Worm (Caenorhabditis elegans): ENCODE data around the gene rol-1.
A peak's percentile ranks its signal among the peaks of the same experiment; 100 is the strongest.
"Not testable (repeated sequence)": the region's sequence is repeated elsewhere in the genome, so short reads cannot be mapped to it uniquely, and the experiment has no call there.

Gene rol-1

DNA sequence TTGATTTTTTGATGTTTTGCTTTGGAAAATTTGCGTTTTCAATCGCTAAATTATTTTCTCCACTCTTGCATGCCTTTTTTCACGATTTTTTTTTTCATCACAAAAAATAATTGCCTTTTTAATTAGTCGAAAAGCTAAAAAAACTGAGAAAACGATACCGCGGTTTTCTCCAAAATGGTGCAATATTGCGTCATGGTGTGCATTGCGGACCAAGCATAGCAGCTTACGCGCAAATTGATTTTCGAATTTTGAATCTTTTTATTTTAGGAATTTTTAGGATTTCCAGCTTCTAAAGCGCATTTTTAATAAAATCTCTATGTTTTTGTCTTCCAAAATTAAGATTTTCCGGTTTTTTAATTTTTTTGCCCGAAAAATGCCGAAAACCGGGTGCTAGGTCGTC is 22.1 kb upstream of the rol-1 start (continued):
- TF ChIP-seq aptf-3 (GFP tag; IDR thresholded peaks at IDR 0.05) (no peak), mel-28 (tag; optimal IDR thresholded peaks at IDR 0.05; ENCODE audit: borderline replicate concordance) (no peak), akir-1 (GFP tag; optimal IDR thresholded peaks at IDR 0.05) (no peak), ama-1 (optimal IDR thresholded peaks at IDR 0.05) (no peak), ama-1 (GFP tag; optimal IDR thresholded peaks at IDR 0.05) (no peak), Y56A3A.18 (GFP tag; IDR thresholded peaks at IDR 0.05) (no peak), fkh-3 (tag; optimal IDR thresholded peaks at IDR 0.05) (no peak), let-607 (tag; optimal IDR thresholded peaks at IDR 0.05) (no peak), attf-3 (GFP tag; conservative IDR thresholded peaks at IDR 0.05) (no peak), ztf-26 (tag; optimal IDR thresholded peaks at IDR 0.05) (no peak), efl-1 (GFP tag; optimal IDR thresholded peaks at IDR 0.05) (peak; percentile 10), F33H1.4 (GFP tag; IDR thresholded peaks at IDR 0.05) (0 out of 2 replicates have a peak, but pooled peaks have one; percentile 9), zim-3 (tag; optimal IDR thresholded peaks at IDR 0.05) (no peak), zfh-2 (GFP tag; conservative IDR thresholded peaks at IDR 0.05) (no peak), dpl-1 (GFP tag; optimal IDR thresholded peaks at IDR 0.05) (no peak), ZK185.1 (tag; optimal IDR thresholded peaks at IDR 0.05; ENCODE audit: poor library complexity, severe bottlenecking) (no peak), ceh-58 (GFP tag; IDR thresholded peaks at IDR 0.05) (no peak), lsy-27 (tag; optimal IDR thresholded peaks at IDR 0.05; ENCODE audit: borderline replicate concordance, insufficient read depth) (no peak), madf-6 (GFP tag; IDR thresholded peaks at IDR 0.05) (peak; percentile 38)

DNA sequence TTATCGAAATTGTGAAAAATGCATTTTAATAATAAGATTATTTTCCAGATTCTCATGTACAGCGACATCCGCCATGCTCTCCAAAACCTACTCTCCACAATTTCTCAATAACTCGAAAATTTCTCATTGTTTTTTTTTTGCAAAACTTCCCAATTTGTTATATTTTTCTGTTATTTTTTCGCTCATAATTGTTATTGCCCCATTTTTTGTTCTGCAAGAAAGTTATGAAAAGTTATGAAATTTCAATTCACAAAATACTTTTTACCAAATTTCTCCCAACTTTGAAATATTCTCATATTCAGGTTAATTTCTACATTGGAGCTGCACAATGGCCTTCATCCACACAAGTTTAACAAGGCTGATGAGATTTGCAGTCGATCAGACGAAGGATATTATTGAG is 20.7 kb upstream of the rol-1 start, which contains the start of gene Y57A10A.4:
Gene Y57A10A.4 (plus strand): TSS at position 301 of the 400 bp plus-strand sequence.
- TF ChIP-seq madf-6 (GFP tag; IDR thresholded peaks at IDR 0.05): 0 out of 2 replicates have a peak, but pooled peaks have one; percentile 29
- peak; percentile 65; the same call in 1 of the 2 replicates for TF ChIP-seq Y79H2A.3 (GFP tag; conservative IDR thresholded peaks at IDR 0.05)

DNA sequence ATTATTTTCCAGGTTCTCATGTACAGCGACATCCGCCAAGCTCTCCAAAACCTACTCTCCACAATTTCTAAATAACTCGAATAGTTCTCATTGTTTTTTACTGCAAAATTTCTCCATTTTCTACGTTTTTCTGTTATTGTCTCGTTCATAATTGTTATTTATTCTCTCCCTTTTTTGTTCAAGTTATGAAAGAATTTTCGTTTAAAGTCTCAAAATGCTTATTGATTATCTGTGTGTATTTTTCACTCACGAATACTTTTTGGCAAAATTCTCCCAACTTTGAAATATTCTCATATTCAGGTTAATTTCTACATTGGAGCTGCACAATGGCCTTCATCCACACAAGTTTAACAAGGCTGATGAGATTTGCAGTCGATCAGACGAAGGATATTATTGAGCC is 18.2 kb upstream of the rol-1 start, which contains the start of gene Y57A10A.5:
Gene Y57A10A.5 (plus strand): TSS at position 301 of the 400 bp plus-strand sequence.
- not testable (repeated sequence) for TF ChIP-seq let-526 (GFP tag; IDR thresholded peaks at IDR 0.05); unc-62 (GFP tag; optimal IDR thresholded peaks at IDR 0.05); ceh-40 (GFP tag; IDR thresholded peaks at IDR 0.05)

DNA sequence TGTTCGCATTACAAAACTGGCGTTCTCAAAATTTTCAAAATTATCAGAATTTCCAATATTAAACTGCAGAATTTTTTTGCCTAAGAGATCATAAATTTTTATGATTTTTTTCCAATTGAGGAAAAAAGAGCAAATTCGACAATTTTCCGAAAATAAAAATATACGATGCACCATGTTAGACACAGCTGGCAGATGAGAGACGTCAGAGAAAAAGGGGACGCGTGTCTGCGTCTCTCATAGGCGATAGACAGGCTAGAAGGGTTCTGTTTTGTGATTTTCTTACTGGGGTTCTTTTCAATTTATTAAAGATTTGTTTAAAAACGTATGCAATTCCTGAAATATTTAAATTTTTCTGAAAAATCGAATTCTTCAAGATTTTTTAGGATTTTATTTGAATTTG is 9.4 kb upstream of the rol-1 start:
- no peak for TF ChIP-seq hmg-20 (GFP tag; IDR thresholded peaks at IDR 0.05)
- no peak for TF ChIP-seq F55B11.4 (tag; optimal IDR thresholded peaks at IDR 0.05; ENCODE audit: borderline replicate concordance, insufficient read depth)
- TF ChIP-seq madf-6 (GFP tag; IDR thresholded peaks at IDR 0.05): no peak
- no peak for TF ChIP-seq F37B4.10 (GFP tag; IDR thresholded peaks at IDR 0.05)
- peak; percentile 93 for TF ChIP-seq hmg-1.2 (GFP tag; IDR thresholded peaks at IDR 0.05)
- TF ChIP-seq lir-1 (GFP tag; conservative IDR thresholded peaks at IDR 0.05): no peak
- no peak for TF ChIP-seq Y95B8A.8 (GFP tag; IDR thresholded peaks at IDR 0.05)
- TF ChIP-seq pha-4 (tag; optimal IDR thresholded peaks at IDR 0.05): no peak

DNA sequence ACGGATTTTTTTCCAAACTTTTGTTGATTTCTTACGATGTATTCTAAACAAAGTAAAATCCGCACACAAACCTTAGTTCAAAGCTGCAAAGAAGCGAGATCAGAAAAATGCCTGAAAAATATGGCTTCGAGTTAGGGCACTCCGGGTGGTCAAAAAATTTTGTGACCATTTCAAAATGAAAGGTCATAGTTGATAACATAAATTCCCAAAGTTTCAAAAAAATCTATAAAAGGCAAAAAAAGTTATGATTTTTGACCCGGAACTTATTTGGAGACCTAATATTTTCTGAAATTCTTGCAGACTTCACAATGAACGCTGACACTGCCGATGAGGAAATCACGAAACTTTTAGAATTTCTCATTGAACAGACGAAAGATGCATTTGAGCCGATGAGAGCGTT is 7.8 kb upstream of the rol-1 start, which contains the start of gene Y57A10A.8:
Gene Y57A10A.8 (plus strand): TSS at position 301 of the 400 bp plus-strand sequence.
- TF ChIP-seq B0019.2 (GFP tag; conservative IDR thresholded peaks at IDR 0.05); C06A6.2 (GFP tag; conservative IDR thresholded peaks at IDR 0.05); ztf-26 (tag; optimal IDR thresholded peaks at IDR 0.05): not testable (repeated sequence)
